Fruit fly (Drosophila melanogaster) whole organism, embryonic: ENCODE measurements around the gene CG17593.

ENCODE experiments used
- Awh ChIP-seq: fragments of 200-800 bp; sonication (Bioruptor generic); IDR thresholded peaks from 2 replicates; pipeline ENCODE4, ENCODE4 v1.3.6; 2022; ENCODE audit warnings: missing biosample characterization, missing genetic modification characterization
- C15 ChIP-seq: fragments of 200-800 bp; sonication (Bioruptor generic); IDR thresholded peaks from 3 replicates; pipeline ENCODE4 v1.3.6; 2022; ENCODE audit warnings: missing biosample characterization, missing genetic modification characterization
- CG10366 ChIP-seq: fragments of 200-800 bp; sonication (Bioruptor generic); IDR thresholded peaks from 2 replicates; pipeline ENCODE4 v1.3.6; 2022; ENCODE audit warnings: missing biosample characterization, missing genetic modification characterization
- CG10431 ChIP-seq: fragments of 200-800 bp; sonication (Bioruptor generic); optimal IDR thresholded peaks from 3 replicates; lab custom pipeline; 2018; ENCODE audit warnings: missing biosample characterization, mild to moderate bottlenecking, missing genetic modification characterization
- CG10543 ChIP-seq: fragments of 200-800 bp; sonication (Bioruptor generic); optimal IDR thresholded peaks from 3 replicates; lab custom pipeline; 2017; ENCODE audit warnings: missing biosample characterization, mild to moderate bottlenecking, missing genetic modification characterization, moderate library complexity
- CG11560 ChIP-seq: fragments of 200-800 bp; sonication (Bioruptor generic); IDR thresholded peaks from 3 replicates; pipeline ENCODE4 v1.3.6; 2022; ENCODE audit warnings: missing biosample characterization, missing genetic modification characterization
- CG11696 ChIP-seq: fragments of 200-800 bp; sonication (Bioruptor generic); IDR thresholded peaks from 2 replicates; pipeline ENCODE4 v1.3.6; 2022; ENCODE audit warnings: missing biosample characterization, missing genetic modification characterization
- CG14014 ChIP-seq: fragments of 200-800 bp; sonication (Bioruptor generic); IDR thresholded peaks from 2 replicates; pipeline ENCODE4 v1.3.6; 2022; ENCODE audit warnings: missing biosample characterization, missing genetic modification characterization
- CG15269 ChIP-seq: fragments of 200-800 bp; sonication (Bioruptor generic); optimal IDR thresholded peaks from 2 replicates; lab custom pipeline; 2018; ENCODE audit warnings: missing biosample characterization, mild to moderate bottlenecking, missing genetic modification characterization, moderate library complexity
- CG15696 ChIP-seq: fragments of 200-800 bp; sonication (Bioruptor generic); optimal IDR thresholded peaks from 2 replicates; lab custom pipeline; 2019; ENCODE audit warnings: missing biosample characterization, mild to moderate bottlenecking, missing genetic modification characterization, moderate library complexity
- CG16863 ChIP-seq: fragments of 200-800 bp; sonication (Bioruptor generic); optimal IDR thresholded peaks from 3 replicates; lab custom pipeline; 2016; ENCODE audit warnings: missing biosample characterization, missing genetic modification characterization
- CG17568 ChIP-seq: fragments of 200-800 bp; sonication (Bioruptor generic); optimal IDR thresholded peaks from 2 replicates; lab custom pipeline; 2018; ENCODE audit warnings: missing biosample characterization, mild to moderate bottlenecking, missing genetic modification characterization, moderate library complexity
- CG1832 ChIP-seq: fragments of 200-800 bp; sonication (Bioruptor generic); optimal IDR thresholded peaks from 2 replicates; lab custom pipeline; 2017; ENCODE audit warnings: missing biosample characterization, mild to moderate bottlenecking, missing genetic modification characterization, inconsistent platforms
- CG2129 ChIP-seq: fragments of 200-800 bp; sonication (Bioruptor generic); IDR thresholded peaks from 2 replicates; pipeline ENCODE4 v1.3.6; 2022; ENCODE audit warnings: missing biosample characterization, missing genetic modification characterization; ENCODE audit not compliant: partially characterized antibody
- CG6175 ChIP-seq: fragments of 200-800 bp; sonication (Bioruptor generic); IDR thresholded peaks from 3 replicates; pipeline ENCODE4 v1.3.6; 2022; ENCODE audit warnings: missing biosample characterization, missing genetic modification characterization
- CG7839 ChIP-seq: fragments of 200-800 bp; sonication (Bioruptor generic); optimal IDR thresholded peaks from 3 replicates; lab custom pipeline; 2018; ENCODE audit warnings: missing biosample characterization, mild to moderate bottlenecking, missing genetic modification characterization, moderate library complexity
- CG8290 ChIP-seq, 3 experiments: fragments of 200-800 bp; sonication (Bioruptor generic); optimal IDR thresholded peaks; 2 replicates each; lab custom pipeline; 2016 to 2019; ENCODE audit warnings: missing biosample characterization in 3 of 3, missing genetic modification characterization in 3 of 3, mild to moderate bottlenecking in 2 of 3, moderate library complexity in 1 of 3
- CG8478 ChIP-seq: fragments of >200 bp; optimal IDR thresholded peaks from 2 replicates; lab custom pipeline; 2018
- CHES-1-like ChIP-seq: fragments of 200-800 bp; sonication (Bioruptor generic); optimal IDR thresholded peaks from 2 replicates; lab custom pipeline; 2016; ENCODE audit warnings: missing biosample characterization, missing genetic modification characterization
- Dip3 ChIP-seq: fragments of 200-800 bp; sonication (Bioruptor generic); optimal IDR thresholded peaks from 3 replicates; lab custom pipeline; 2016; ENCODE audit warnings: missing biosample characterization, missing genetic modification characterization
- Doc2 ChIP-seq: fragments of 200-800 bp; sonication (Bioruptor generic); IDR thresholded peaks from 2 replicates; pipeline ENCODE4 v1.3.6; 2022; ENCODE audit warnings: missing biosample characterization, missing genetic modification characterization
- Eip74EF ChIP-seq, 2 experiments: fragments of 200-800 bp in 1 of 2; fragments of >200 bp in 1 of 2; sonication (Bioruptor generic) in 1 of 2; optimal IDR thresholded peaks; 2 replicates each; lab custom pipeline; 2017 to 2019; ENCODE audit warnings: missing biosample characterization in 2 of 2, missing genetic modification characterization in 2 of 2, mild to moderate bottlenecking in 1 of 2, moderate library complexity in 1 of 2
- Mrtf ChIP-seq: fragments of 200-800 bp; sonication (Bioruptor generic); IDR thresholded peaks from 3 replicates; pipeline ENCODE4 v1.3.6; 2022; ENCODE audit warnings: missing biosample characterization, missing genetic modification characterization
- Opbp ChIP-seq: fragments of 200-800 bp; sonication (Bioruptor generic); IDR thresholded peaks from 3 replicates; pipeline ENCODE4 v1.3.6; 2022; ENCODE audit warnings: missing biosample characterization, missing genetic modification characterization; ENCODE audit not compliant: partially characterized antibody
- Pdp1 ChIP-seq, 2 experiments: fragments of 200-800 bp; sonication (Bioruptor generic); optimal IDR thresholded peaks; 3 replicates each; lab custom pipeline; 2016; ENCODE audit warnings: missing biosample characterization in 2 of 2, missing genetic modification characterization in 2 of 2, mild to moderate bottlenecking in 1 of 2, moderate library complexity in 1 of 2
- TFAM ChIP-seq: fragments of 200-800 bp; sonication (Bioruptor generic); optimal IDR thresholded peaks from 2 replicates; lab custom pipeline; 2017; ENCODE audit warnings: missing biosample characterization, missing genetic modification characterization, inconsistent platforms
- Trl ChIP-seq, 3 experiments: fragments of >200 bp in 2 of 3; fragments of 200-800 bp in 1 of 3; sonication (Bioruptor generic) in 1 of 3; optimal IDR thresholded peaks; 2 replicates in 1 of 3; 3 replicates in 2 of 3; lab custom pipeline; 2016 to 2017; ENCODE audit warnings: missing biosample characterization in 1 of 3, missing genetic modification characterization in 1 of 3
- Usf ChIP-seq: fragments of 200-800 bp; sonication (Bioruptor generic); optimal IDR thresholded peaks from 2 replicates; lab custom pipeline; 2017; ENCODE audit warnings: missing genotype, missing biosample characterization, missing genetic modification characterization
- Xrp1 ChIP-seq: fragments of 200-800 bp; sonication (Bioruptor generic); IDR thresholded peaks from 2 replicates; pipeline ENCODE4 v1.3.6; 2022; ENCODE audit warnings: missing biosample characterization, missing genetic modification characterization
- ac ChIP-seq: fragments of 200-800 bp; sonication (Bioruptor generic); optimal IDR thresholded peaks from 3 replicates; lab custom pipeline; 2017; ENCODE audit warnings: missing biosample characterization, mild to moderate bottlenecking, missing genetic modification characterization
- al ChIP-seq: fragments of 200-800 bp; sonication (Bioruptor generic); IDR thresholded peaks from 2 replicates; pipeline ENCODE4 v1.3.6; 2022; ENCODE audit warnings: missing biosample characterization, missing genetic modification characterization
- bsh ChIP-seq, 2 experiments: fragments of 200-800 bp; sonication (Bioruptor generic); optimal IDR thresholded peaks; 2 replicates each; lab custom pipeline; 2017 to 2018; ENCODE audit warnings: mild to moderate bottlenecking in 2 of 2, missing biosample characterization in 2 of 2, missing genetic modification characterization in 2 of 2, moderate library complexity in 1 of 2
- cas ChIP-seq: fragments of 200-800 bp; sonication (Bioruptor generic); IDR thresholded peaks from 2 replicates; pipeline ENCODE4 v1.3.6; 2022; ENCODE audit warnings: missing biosample characterization, missing genetic modification characterization
- dan ChIP-seq: fragments of 200-800 bp; sonication (Bioruptor generic); IDR thresholded peaks from 2 replicates; pipeline ENCODE4 v1.3.6; 2022; ENCODE audit warnings: missing biosample characterization, missing genetic modification characterization
- fru ChIP-seq: fragments of >200 bp; optimal IDR thresholded peaks from 2 replicates; lab custom pipeline; 2017
- gcm2 ChIP-seq: fragments of 200-800 bp; sonication (Bioruptor generic); optimal IDR thresholded peaks from 2 replicates; lab custom pipeline; 2016; ENCODE audit warnings: missing biosample characterization, missing genetic modification characterization
- grau ChIP-seq: fragments of 200-800 bp; optimal IDR thresholded peaks from 3 replicates; lab custom pipeline; 2019; ENCODE audit warnings: missing biosample characterization, mild to moderate bottlenecking, missing genetic modification characterization, moderate library complexity
- insv ChIP-seq, 2 experiments: fragments of 200-800 bp; sonication (Bioruptor generic); optimal IDR thresholded peaks; 3 replicates each; lab custom pipeline; 2016 to 2018; ENCODE audit warnings: missing biosample characterization in 2 of 2, missing genetic modification characterization in 2 of 2
- jumu ChIP-seq: fragments of 200-800 bp; sonication (Bioruptor generic); optimal IDR thresholded peaks from 3 replicates; lab custom pipeline; 2016; ENCODE audit warnings: missing biosample characterization, missing genetic modification characterization
- kni ChIP-seq: fragments of 200-800 bp; sonication (Bioruptor generic); optimal IDR thresholded peaks from 3 replicates; lab custom pipeline; 2017; ENCODE audit warnings: mild to moderate bottlenecking, missing biosample characterization, missing genetic modification reagents, missing genetic modification characterization
- knrl ChIP-seq: fragments of 200-800 bp; sonication (Bioruptor generic); IDR thresholded peaks from 3 replicates; pipeline ENCODE4 v1.3.6; 2022; ENCODE audit warnings: missing biosample characterization, missing genetic modification characterization; ENCODE audit not compliant: partially characterized antibody
- lilli ChIP-seq: fragments of 200-800 bp; sonication (Bioruptor generic); optimal IDR thresholded peaks from 3 replicates; lab custom pipeline; 2016; ENCODE audit warnings: missing biosample characterization, missing genetic modification characterization
- pb ChIP-seq: fragments of 200-800 bp; sonication (Bioruptor generic); optimal IDR thresholded peaks from 3 replicates; lab custom pipeline; 2016; ENCODE audit warnings: missing biosample characterization, missing genetic modification characterization
- pfk ChIP-seq: fragments of 200-800 bp; sonication (Bioruptor generic); optimal IDR thresholded peaks from 2 replicates; lab custom pipeline; 2018; ENCODE audit warnings: missing biosample characterization, mild to moderate bottlenecking, missing genetic modification characterization, moderate library complexity
- pho ChIP-seq: fragments of 200-800 bp; sonication (Bioruptor generic); optimal IDR thresholded peaks from 2 replicates; lab custom pipeline; 2016; ENCODE audit warnings: missing biosample characterization, missing genetic modification characterization
- phol ChIP-seq: fragments of 200-800 bp; sonication (Bioruptor generic); optimal IDR thresholded peaks from 3 replicates; lab custom pipeline; 2018; ENCODE audit warnings: missing biosample characterization, mild to moderate bottlenecking, missing genetic modification characterization, moderate library complexity
- pros ChIP-seq: fragments of 200-800 bp; sonication (Bioruptor generic); optimal IDR thresholded peaks from 3 replicates; lab custom pipeline; 2019; ENCODE audit warnings: missing biosample characterization, mild to moderate bottlenecking, missing genetic modification characterization, moderate library complexity
- scrt ChIP-seq: fragments of 200-800 bp; sonication (Bioruptor generic); optimal IDR thresholded peaks from 2 replicates; lab custom pipeline; 2018; ENCODE audit warnings: missing biosample characterization, mild to moderate bottlenecking, missing genetic modification characterization, moderate library complexity
- sqz ChIP-seq: fragments of 200-800 bp; sonication (Bioruptor generic); optimal IDR thresholded peaks from 3 replicates; lab custom pipeline; 2018; ENCODE audit warnings: missing biosample characterization, mild to moderate bottlenecking, missing genetic modification characterization
- wek ChIP-seq: fragments of 200-800 bp; sonication (Bioruptor generic); optimal IDR thresholded peaks from 3 replicates; lab custom pipeline; 2018; ENCODE audit warnings: missing biosample characterization, mild to moderate bottlenecking, missing genetic modification characterization, moderate library complexity

The CG17593 gene

dm6 chr2L:3472242-3472641 lies 42.4 kb upstream of the CG17593 start, which contains the start of gene Pgant4 (continued):
- TF ChIP-seq CG14014 (GFP tag; lab: Robert Waterston, UW): peak; percentile 54; the same call in 1 of the 2 replicates
- no peak for TF ChIP-seq CG10431 (GFP tag; lab: Kevin White, UChicago)
- no peak; the same call in 2 of the 3 replicates for TF ChIP-seq CG11560 (tag; lab: Robert Waterston, UW)
- TF ChIP-seq jumu (GFP tag; lab: Kevin White, UChicago): no peak
- TF ChIP-seq Pdp1 (GFP tag; optimal IDR thresholded peaks at IDR 0.05; lab: Kevin White, UChicago): peak; percentile 10 to 58
- TF ChIP-seq insv (GFP tag; optimal IDR thresholded peaks at IDR 0.05; lab: Kevin White, UChicago): peak in 1 of 2 experiments; percentile 49
- no peak for TF ChIP-seq pb (GFP tag; lab: Kevin White, UChicago)
- TF ChIP-seq phol (tag; lab: Kevin White, UChicago): peak; percentile 43
- no peak for TF ChIP-seq sqz (GFP tag; lab: Kevin White, UChicago)
- no peak for TF ChIP-seq C15
- TF ChIP-seq Xrp1 (GFP tag; lab: Robert Waterston, UW): peak; percentile 41
- TF ChIP-seq bsh (GFP tag; optimal IDR thresholded peaks at IDR 0.05; lab: Kevin White, UChicago): peak in 1 of 2 experiments; percentile 40
- no peak for TF ChIP-seq Eip74EF (GFP tag; optimal IDR thresholded peaks at IDR 0.05; lab: Kevin White, UChicago)
- TF ChIP-seq knrl (GFP tag; lab: Robert Waterston, UW): no peak; the same call in 2 of the 3 replicates
- 0 out of 3 replicates have a peak, but pooled peaks have one; percentile 28 for TF ChIP-seq CG6175 (GFP tag; lab: Robert Waterston, UW)
- TF ChIP-seq CG1832 (GFP tag; lab: Kevin White, UChicago): no peak
- TF ChIP-seq grau (tag; lab: Kevin White, UChicago): peak; percentile 64
- TF ChIP-seq pho: no peak
- no peak for TF ChIP-seq CG17568 (GFP tag; lab: Kevin White, UChicago)
- no peak for TF ChIP-seq CG11696 (GFP tag; lab: Robert Waterston, UW)
- TF ChIP-seq CG10366 (GFP tag; lab: Robert Waterston, UW): peak; percentile 61
- no peak for TF ChIP-seq Dip3 (GFP tag; lab: Kevin White, UChicago)
- TF ChIP-seq Opbp (GFP tag; lab: Robert Waterston, UW): peak; percentile 42; the same call in 1 of the 3 replicates
- TF ChIP-seq wek (GFP tag; lab: Kevin White, UChicago): peak; percentile 18
- no peak for TF ChIP-seq al
- TF ChIP-seq CG2129 (GFP tag; lab: Robert Waterston, UW): no peak
- TF ChIP-seq pfk (GFP tag; lab: Kevin White, UChicago): no peak
- TF ChIP-seq CHES-1-like: peak; percentile 23
- no peak for TF ChIP-seq CG8478 (lab: Kevin White, UChicago)
- TF ChIP-seq ac (GFP tag; lab: Kevin White, UChicago): no peak
- TF ChIP-seq gcm2 (GFP tag; lab: Kevin White, UChicago): no peak
- no peak for TF ChIP-seq TFAM (GFP tag; lab: Kevin White, UChicago)
- no peak for TF ChIP-seq Trl (optimal IDR thresholded peaks at IDR 0.05; lab: Kevin White, UChicago)
- peak; percentile 32 for TF ChIP-seq Trl (GFP tag; optimal IDR thresholded peaks at IDR 0.05; lab: Kevin White, UChicago)
- no peak for TF ChIP-seq Doc2 (GFP tag; lab: Robert Waterston, UW)
- TF ChIP-seq pros (GFP tag; lab: Kevin White, UChicago): no peak
- peak; percentile 79; the same call in 2 of the 3 replicates for TF ChIP-seq Mrtf (GFP tag; lab: Robert Waterston, UW)
- TF ChIP-seq dan (GFP tag; lab: Robert Waterston, UW): no peak
- TF ChIP-seq kni (GFP tag; lab: Kevin White, UChicago): no peak
- peak; percentile 62 for TF ChIP-seq CG8290 (GFP tag; optimal IDR thresholded peaks at IDR 0.05; lab: Kevin White, UChicago)
- TF ChIP-seq CG8290 (tag; optimal IDR thresholded peaks at IDR 0.05; lab: Kevin White, UChicago): peak in 1 of 2 experiments; percentile 75
- no peak for TF ChIP-seq fru
- TF ChIP-seq Usf (GFP tag; lab: Kevin White, UChicago): no peak
- no peak for TF ChIP-seq CG15269 (tag; lab: Kevin White, UChicago)
- peak; percentile 37 for TF ChIP-seq CG16863 (GFP tag; lab: Kevin White, UChicago)
- TF ChIP-seq CG10543 (GFP tag; lab: Kevin White, UChicago): peak; percentile 25
- no peak for TF ChIP-seq cas (GFP tag; lab: Robert Waterston, UW)
- no peak for TF ChIP-seq scrt (GFP tag; lab: Kevin White, UChicago)
- 0 out of 2 replicates have a peak, but pooled peaks have one; percentile 29 for TF ChIP-seq Awh (GFP tag; lab: Robert Waterston, UW)
- peak; percentile 46 for TF ChIP-seq lilli (GFP tag; lab: Kevin White, UChicago)
- TF ChIP-seq CG7839 (tag; lab: Kevin White, UChicago): peak; percentile 67
- peak; percentile 56 for TF ChIP-seq CG15696 (tag; lab: Kevin White, UChicago)
